Fruit fly (Drosophila melanogaster): ENCODE measurements around the gene CG14434.
A peak's percentile ranks its signal among the peaks of the same experiment; 100 is the strongest.

The CG14434 gene

dm6 chrX:6854563-6854962 is 12.4 kb downstream of the CG14434 start (continued):
- TF ChIP-seq CG9609 (GFP tag; optimal IDR thresholded peaks at IDR 0.05) (peak; percentile 58), CG31224 (GFP tag; IDR thresholded peaks at IDR 0.05) (peak; percentile 48; the same call in 1 of the 2 replicates), zf30C (GFP tag; optimal IDR thresholded peaks at IDR 0.05) (no peak), HLH54F (GFP tag; optimal IDR thresholded peaks at IDR 0.05) (peak; percentile 68), CG14667 (GFP tag; IDR thresholded peaks at IDR 0.05) (peak; percentile 67; the same call in 1 of the 2 replicates), mirr (GFP tag; optimal IDR thresholded peaks at IDR 0.05) (no peak), Fer1 (GFP tag; optimal IDR thresholded peaks at IDR 0.05) (peak; percentile 88), seq (GFP tag; IDR thresholded peaks at IDR 0.05) (peak; percentile 65), CkIIα-i1 (GFP tag; IDR thresholded peaks at IDR 0.05) (no peak), gsb-n (tag; optimal IDR thresholded peaks at IDR 0.05) (peak; percentile 85), CG31388 (GFP tag; optimal IDR thresholded peaks at IDR 0.05) (no peak), insv (GFP tag; optimal IDR thresholded peaks at IDR 0.05) (no peak), CG16815 (GFP tag; optimal IDR thresholded peaks at IDR 0.05) (peak; percentile 60), CG12769 (tag; optimal IDR thresholded peaks at IDR 0.05) (peak; percentile 33), ara (GFP tag; IDR thresholded peaks at IDR 0.05) (peak; percentile 82), hth (optimal IDR thresholded peaks at IDR 0.05) (no peak), sens (GFP tag) (peak; percentile 95), esg (GFP tag; conservative IDR thresholded peaks at IDR 0.05) (peak; percentile 71), Taf1 (GFP tag; IDR thresholded peaks at IDR 0.05) (peak; percentile 7; the same call in 1 of the 2 replicates), CG8290 (GFP tag; optimal IDR thresholded peaks at IDR 0.05) (peak; percentile 38), CG8290 (tag; optimal IDR thresholded peaks at IDR 0.05) (no peak), CG6765 (GFP tag; optimal IDR thresholded peaks at IDR 0.05) (peak; percentile 65), sug (tag; optimal IDR thresholded peaks at IDR 0.05) (peak; percentile 25), Mad (GFP tag; optimal IDR thresholded peaks at IDR 0.05) (peak; percentile 67), h (optimal IDR thresholded peaks at IDR 0.05) (no peak), CG11695 (GFP tag; IDR thresholded peaks at IDR 0.05) (peak; percentile 92), Kr (GFP tag; optimal IDR thresholded peaks at IDR 0.05) (no peak), CG11723 (GFP tag; optimal IDR thresholded peaks at IDR 0.05) (peak; percentile 66), CG6683 (GFP tag; optimal IDR thresholded peaks at IDR 0.05) (peak; percentile 66), E2f2 (GFP tag; IDR thresholded peaks at IDR 0.05) (peak; percentile 52; the same call in 1 of the 2 replicates), cwo (GFP tag; optimal IDR thresholded peaks at IDR 0.05) (peak; percentile 87), Atf-2 (GFP tag; optimal IDR thresholded peaks at IDR 0.05) (peak; percentile 27), sna (GFP tag; IDR thresholded peaks at IDR 0.05; ENCODE audit: partially characterized antibody) (no peak), repo (GFP tag; optimal IDR thresholded peaks at IDR 0.05) (peak; percentile 43), Hand (GFP tag; optimal IDR thresholded peaks at IDR 0.05) (peak; percentile 72), CG4404 (GFP tag; IDR thresholded peaks at IDR 0.05) (peak; percentile 36; the same call in 1 of the 2 replicates), Max (GFP tag; optimal IDR thresholded peaks at IDR 0.05) (peak; percentile 69), CG14710 (tag; optimal IDR thresholded peaks at IDR 0.05) (peak; percentile 73), HmgZ (tag; optimal IDR thresholded peaks at IDR 0.05) (peak; percentile 48), kah (GFP tag; optimal IDR thresholded peaks at IDR 0.05) (peak; percentile 60), Sry-β (GFP tag; optimal IDR thresholded peaks at IDR 0.05) (peak; percentile 28), CG12744 (GFP tag; optimal IDR thresholded peaks at IDR 0.05) (peak; percentile 61), so (GFP tag; IDR thresholded peaks at IDR 0.05) (peak; percentile 64), CG15011 (GFP tag; optimal IDR thresholded peaks at IDR 0.05) (peak; percentile 77), rib (GFP tag; IDR thresholded peaks at IDR 0.05) (no peak), NC2α (GFP tag; optimal IDR thresholded peaks at IDR 0.05) (no peak), jing (GFP tag; optimal IDR thresholded peaks at IDR 0.05) (peak; percentile 46), CG8478 (optimal IDR thresholded peaks at IDR 0.05) (no peak), toy (GFP tag; IDR thresholded peaks at IDR 0.05) (no peak), Dbx (GFP tag; IDR thresholded peaks at IDR 0.05) (peak; percentile 69), lbe (GFP tag; optimal IDR thresholded peaks at IDR 0.05) (peak; percentile 36), ATbp (GFP tag; optimal IDR thresholded peaks at IDR 0.05) (peak; percentile 82), tll (GFP tag; optimal IDR thresholded peaks at IDR 0.05) (no peak)
